Worm (Caenorhabditis elegans): ENCODE measurements around the gene C49H3.3.

DNA sequence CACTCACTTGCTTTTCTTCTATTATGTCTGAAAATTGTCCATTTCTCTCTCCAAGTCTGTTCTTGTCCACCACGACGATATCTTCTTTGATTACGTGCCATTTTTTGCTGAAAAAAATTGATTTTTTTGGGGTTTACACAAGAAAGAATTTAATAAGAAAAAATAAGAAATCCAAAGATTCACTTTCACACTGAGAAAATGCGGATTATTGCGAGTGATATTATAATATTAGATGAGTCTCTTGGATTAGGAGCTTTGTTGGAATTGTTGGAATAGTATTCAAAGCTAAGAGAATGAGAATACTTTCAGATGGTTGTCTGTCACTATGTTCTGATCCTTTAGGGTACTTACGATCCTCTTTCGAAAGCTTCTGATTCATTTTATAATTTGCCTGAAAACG is 14.7 kb downstream of the C49H3.3 start, which contains the start of gene F20D12.7:
- TF ChIP-seq dao-5 (tag; optimal IDR thresholded peaks at IDR 0.05) (no peak), him-1 (tag; optimal IDR thresholded peaks at IDR 0.05) (no peak)

All from whole organism, L4/young adult.